Worm (Caenorhabditis elegans) whole organism, L4 larva: Measurements from ENCODE around the gene zmp-1.

Source experiments
- D1046.2 ChIP-seq: fragments of 200-800 bp; sonication (Bioruptor generic); IDR thresholded peaks from 2 replicates; pipeline ENCODE4 v1.3.6; 2022; ENCODE audit warnings: missing genetic modification characterization, missing compliant biosample characterization
- F10B5.3 ChIP-seq: sonication (generic microtip); optimal IDR thresholded peaks from 2 replicates; lab custom pipeline; 2016; ENCODE audit warnings: mild to moderate bottlenecking, missing genetic modification characterization, missing compliant biosample characterization
- R02D3.7 ChIP-seq: fragments of 150-350 bp; sonication (generic microtip); optimal IDR thresholded peaks from 3 replicates; lab custom pipeline; 2014; ENCODE audit warnings: missing biosample characterization, missing genetic modification characterization
- T20F7.1 ChIP-seq: fragments of 200-800 bp; sonication (Bioruptor generic); optimal IDR thresholded peaks from 2 replicates; lab custom pipeline; 2018; ENCODE audit warnings: mild to moderate bottlenecking, missing genetic modification characterization, missing compliant biosample characterization
- T26A8.4 ChIP-seq: fragments of 200-800 bp; sonication (Bioruptor generic); IDR thresholded peaks from 2 replicates; pipeline ENCODE4 v1.3.6; 2022; ENCODE audit warnings: missing genetic modification characterization, missing compliant biosample characterization
- Y48G9A.11 ChIP-seq: fragments of 200-800 bp; sonication (Bioruptor generic); IDR thresholded peaks from 2 replicates; pipeline ENCODE4 v1.3.6; 2022; ENCODE audit warnings: missing genetic modification reagents, missing genetic modification characterization, missing compliant biosample characterization
- Y75B8A.6 ChIP-seq: fragments of 200-800 bp; sonication (Bioruptor generic); IDR thresholded peaks from 2 replicates; pipeline ENCODE4 v1.3.6; 2022; ENCODE audit warnings: missing genetic modification reagents, missing genetic modification characterization, missing compliant biosample characterization
- aha-1 ChIP-seq: fragments of 150-350 bp; peaks from one replicate; lab custom pipeline; 2014; ENCODE audit warnings: missing biosample characterization, missing genetic modification characterization
- ama-1 ChIP-seq: fragments of 150-350 bp; optimal IDR thresholded peaks from 2 replicates; lab custom pipeline; 2014; ENCODE audit warnings: inconsistent platforms, mixed read lengths
- arid-1 ChIP-seq: fragments of 200-800 bp; sonication (Bioruptor generic); conservative IDR thresholded peaks from 2 replicates; pipeline ENCODE4 v1.3.6; 2022; ENCODE audit warnings: missing genetic modification reagents, missing genetic modification characterization, missing compliant biosample characterization
- attf-4 ChIP-seq: sonication (generic microtip); optimal IDR thresholded peaks from 3 replicates; lab custom pipeline; 2017; ENCODE audit warnings: missing biosample characterization, missing genetic modification characterization
- ceh-28 ChIP-seq: fragments of 150-350 bp; optimal IDR thresholded peaks from 2 replicates; lab custom pipeline; 2014; ENCODE audit warnings: missing biosample characterization, missing genetic modification reagents, missing genetic modification characterization
- ceh-32 ChIP-seq: sonication (generic microtip); optimal IDR thresholded peaks from 2 replicates; lab custom pipeline; 2016; ENCODE audit warnings: mild to moderate bottlenecking, missing genetic modification characterization, missing compliant biosample characterization; ENCODE audit not compliant: poor library complexity
- ceh-62 ChIP-seq: sonication (generic microtip); optimal IDR thresholded peaks from 2 replicates; lab custom pipeline; 2017; ENCODE audit warnings: missing biosample characterization, missing genetic modification characterization
- ceh-82 ChIP-seq: sonication (generic microtip); optimal IDR thresholded peaks from 2 replicates; lab custom pipeline; 2017; ENCODE audit warnings: missing biosample characterization, missing genetic modification characterization
- daf-16 ChIP-seq, 3 experiments: sonication (generic microtip); optimal IDR thresholded peaks; 2 replicates each; lab custom pipeline; 2016 to 2017; ENCODE audit warnings: missing genetic modification characterization in 3 of 3, missing genetic modification reagents in 3 of 3, mild to moderate bottlenecking in 2 of 3, missing compliant biosample characterization in 2 of 3, missing biosample characterization in 1 of 3, moderate library complexity in 1 of 3
- daf-8 ChIP-seq: fragments of 200-800 bp; sonication (Bioruptor generic); IDR thresholded peaks from 2 replicates; pipeline ENCODE4 v1.3.6; 2022; ENCODE audit warnings: missing genetic modification characterization, missing compliant biosample characterization
- dmd-6 ChIP-seq: fragments of 200-800 bp; sonication (Bioruptor generic); IDR thresholded peaks from 2 replicates; pipeline ENCODE4 v1.3.6; 2022; ENCODE audit warnings: missing genetic modification reagents, missing genetic modification characterization, missing compliant biosample characterization
- dmd-8 ChIP-seq: fragments of 200-800 bp; sonication (Bioruptor generic); IDR thresholded peaks from 2 replicates; pipeline ENCODE4 v1.3.6; 2022; ENCODE audit warnings: missing genetic modification characterization, missing compliant biosample characterization
- dve-1 ChIP-seq: sonication (generic microtip); optimal IDR thresholded peaks from 2 replicates; lab custom pipeline; 2017; ENCODE audit warnings: antibody characterized with exemption, mild to moderate bottlenecking, missing genetic modification characterization, missing compliant biosample characterization; ENCODE audit not compliant: insufficient read depth
- egl-27 ChIP-seq: sonication (generic microtip); optimal IDR thresholded peaks from 3 replicates; lab custom pipeline; 2017; ENCODE audit warnings: missing biosample characterization, missing genetic modification reagents, missing genetic modification characterization
- fos-1 ChIP-seq: fragments of 150-350 bp; optimal IDR thresholded peaks from 2 replicates; lab custom pipeline; 2014; ENCODE audit warnings: missing biosample characterization, missing genetic modification characterization
- gei-8 ChIP-seq: fragments of 200-800 bp; sonication (Bioruptor generic); optimal IDR thresholded peaks from 2 replicates; lab custom pipeline; 2018; ENCODE audit warnings: mild to moderate bottlenecking, missing genetic modification characterization, missing compliant biosample characterization
- hlh-30 ChIP-seq: sonication (generic microtip); optimal IDR thresholded peaks from 2 replicates; lab custom pipeline; 2017; ENCODE audit warnings: antibody characterized with exemption, mild to moderate bottlenecking, missing genetic modification characterization, missing compliant biosample characterization; ENCODE audit not compliant: insufficient read depth
- hmg-1.1 ChIP-seq: fragments of 200-800 bp; sonication (Bioruptor generic); IDR thresholded peaks from 2 replicates; pipeline ENCODE4 v1.3.6; 2022; ENCODE audit warnings: missing genetic modification reagents, missing genetic modification characterization, missing compliant biosample characterization
- jun-1 ChIP-seq: fragments of 150-350 bp; optimal IDR thresholded peaks from 2 replicates; lab custom pipeline; 2014; ENCODE audit warnings: missing biosample characterization, missing genetic modification reagents, missing genetic modification characterization
- lim-7 ChIP-seq: fragments of 200-800 bp; sonication (Bioruptor generic); IDR thresholded peaks from 2 replicates; pipeline ENCODE4 v1.3.6; 2022; ENCODE audit warnings: missing genetic modification characterization, missing compliant biosample characterization
- lin-1 ChIP-seq: fragments of 200-800 bp; sonication (Bioruptor generic); IDR thresholded peaks from 2 replicates; pipeline ENCODE4 v1.3.6; 2022; ENCODE audit warnings: missing genetic modification reagents, missing genetic modification characterization, missing compliant biosample characterization
- lin-13 ChIP-seq: fragments of 150-350 bp; optimal IDR thresholded peaks from 2 replicates; lab custom pipeline; 2014; ENCODE audit warnings: missing biosample characterization, missing genetic modification reagents, missing genetic modification characterization
- lin-15B ChIP-seq: fragments of 150-350 bp; sonication (generic microtip); optimal IDR thresholded peaks from 3 replicates; lab custom pipeline; 2014; ENCODE audit warnings: missing biosample characterization, missing genetic modification characterization
- lin-29 ChIP-seq: fragments of 200-800 bp; sonication (Bioruptor generic); IDR thresholded peaks from 2 replicates; pipeline ENCODE4 v1.3.6; 2022; ENCODE audit warnings: missing genetic modification reagents, missing genetic modification characterization, missing compliant biosample characterization
- lin-38 ChIP-seq: fragments of 200-800 bp; sonication (Bioruptor generic); IDR thresholded peaks from 2 replicates; pipeline ENCODE4 v1.3.6; 2022; ENCODE audit warnings: missing genetic modification reagents, missing genetic modification characterization, missing compliant biosample characterization
- lsy-2 ChIP-seq, 2 experiments: fragments of 150-350 bp in 1 of 2; sonication (generic microtip) in 1 of 2; optimal IDR thresholded peaks; 2 replicates each; lab custom pipeline; 2014 to 2017; ENCODE audit warnings: missing biosample characterization in 2 of 2, missing genetic modification characterization in 2 of 2
- mdl-1 ChIP-seq, 2 experiments: fragments of 150-350 bp in 1 of 2; sonication (generic microtip) in 1 of 2; optimal IDR thresholded peaks; 2 replicates each; lab custom pipeline; 2014 to 2017; ENCODE audit warnings: missing biosample characterization in 2 of 2, missing genetic modification characterization in 2 of 2
- mep-1 ChIP-seq: fragments of 150-350 bp; sonication (generic microtip); optimal IDR thresholded peaks from 3 replicates; lab custom pipeline; 2014; ENCODE audit warnings: missing biosample characterization, missing genetic modification characterization
- mxl-3 ChIP-seq: fragments of 200-800 bp; sonication (Bioruptor generic); optimal IDR thresholded peaks from 2 replicates; lab custom pipeline; 2018; ENCODE audit warnings: mild to moderate bottlenecking, missing genetic modification characterization, missing compliant biosample characterization
- nhr-102 ChIP-seq: sonication (generic microtip); optimal IDR thresholded peaks from 2 replicates; lab custom pipeline; 2016; ENCODE audit warnings: mild to moderate bottlenecking, missing genetic modification characterization, moderate library complexity, missing compliant biosample characterization
- nhr-111 ChIP-seq: fragments of 200-800 bp; sonication (Bioruptor generic); optimal IDR thresholded peaks from 2 replicates; lab custom pipeline; 2018; ENCODE audit warnings: mild to moderate bottlenecking, missing genetic modification characterization, missing compliant biosample characterization
- nhr-76 ChIP-seq: fragments of 150-350 bp; optimal IDR thresholded peaks from 2 replicates; lab custom pipeline; 2014; ENCODE audit warnings: missing biosample characterization, missing genetic modification characterization
- pha-4 ChIP-seq, 2 experiments: fragments of 150-350 bp in 1 of 2; fragments of 200-800 bp in 1 of 2; sonication (Bioruptor generic) in 1 of 2; IDR thresholded peaks in 1 of 2; optimal IDR thresholded peaks in 1 of 2; 2 replicates each; pipeline versions ENCODE4 v1.3.6 to Lab custom; 2014 to 2022; ENCODE audit warnings: missing genetic modification characterization in 2 of 2, missing genetic modification reagents in 2 of 2, missing biosample characterization in 1 of 2, missing compliant biosample characterization in 1 of 2
- php-3 ChIP-seq: fragments of 200-800 bp; sonication (Bioruptor generic); IDR thresholded peaks from 2 replicates; pipeline ENCODE4 v1.3.6; 2022; ENCODE audit warnings: missing genetic modification reagents, missing genetic modification characterization, missing compliant biosample characterization
- pqm-1 ChIP-seq: sonication (generic microtip); optimal IDR thresholded peaks from 2 replicates; lab custom pipeline; 2017; ENCODE audit warnings: missing biosample characterization, missing genetic modification characterization
- saeg-2 ChIP-seq: fragments of 200-800 bp; sonication (Bioruptor generic); IDR thresholded peaks from 2 replicates; pipeline ENCODE4 v1.3.6; 2022; ENCODE audit warnings: missing genetic modification reagents, missing genetic modification characterization, missing compliant biosample characterization
- snpc-4 ChIP-seq: fragments of 150-350 bp; optimal IDR thresholded peaks from 2 replicates; lab custom pipeline; 2014; ENCODE audit warnings: missing biosample characterization, missing genetic modification characterization
- tag-97 ChIP-seq: fragments of 200-800 bp; sonication (Bioruptor generic); IDR thresholded peaks from 2 replicates; pipeline ENCODE4 v1.3.6; 2022; ENCODE audit warnings: missing genetic modification characterization, missing compliant biosample characterization
- unc-62 ChIP-seq, 3 experiments: fragments of 150-350 bp in 1 of 3; sonication (generic microtip); optimal IDR thresholded peaks in 2 of 3; peaks in 1 of 3; 1 replicate in 1 of 3; 2 replicates in 2 of 3; lab custom pipeline; 2014 to 2017; ENCODE audit warnings: missing biosample characterization in 3 of 3, missing genetic modification characterization in 3 of 3, missing genetic modification reagents in 3 of 3, missing genotype in 1 of 3
- zag-1 ChIP-seq: fragments of 150-350 bp; optimal IDR thresholded peaks from 2 replicates; lab custom pipeline; 2014; ENCODE audit warnings: missing biosample characterization, missing genetic modification characterization
- zfp-3 ChIP-seq: fragments of 200-800 bp; sonication (Bioruptor generic); conservative IDR thresholded peaks from 2 replicates; pipeline ENCODE4 v1.3.6; 2022; ENCODE audit warnings: missing genetic modification reagents, missing genetic modification characterization, missing compliant biosample characterization
- zip-2 ChIP-seq: fragments of 150-350 bp; optimal IDR thresholded peaks from 2 replicates; lab custom pipeline; 2014; ENCODE audit warnings: missing biosample characterization, missing genetic modification characterization

zmp-1 gene

DNA sequence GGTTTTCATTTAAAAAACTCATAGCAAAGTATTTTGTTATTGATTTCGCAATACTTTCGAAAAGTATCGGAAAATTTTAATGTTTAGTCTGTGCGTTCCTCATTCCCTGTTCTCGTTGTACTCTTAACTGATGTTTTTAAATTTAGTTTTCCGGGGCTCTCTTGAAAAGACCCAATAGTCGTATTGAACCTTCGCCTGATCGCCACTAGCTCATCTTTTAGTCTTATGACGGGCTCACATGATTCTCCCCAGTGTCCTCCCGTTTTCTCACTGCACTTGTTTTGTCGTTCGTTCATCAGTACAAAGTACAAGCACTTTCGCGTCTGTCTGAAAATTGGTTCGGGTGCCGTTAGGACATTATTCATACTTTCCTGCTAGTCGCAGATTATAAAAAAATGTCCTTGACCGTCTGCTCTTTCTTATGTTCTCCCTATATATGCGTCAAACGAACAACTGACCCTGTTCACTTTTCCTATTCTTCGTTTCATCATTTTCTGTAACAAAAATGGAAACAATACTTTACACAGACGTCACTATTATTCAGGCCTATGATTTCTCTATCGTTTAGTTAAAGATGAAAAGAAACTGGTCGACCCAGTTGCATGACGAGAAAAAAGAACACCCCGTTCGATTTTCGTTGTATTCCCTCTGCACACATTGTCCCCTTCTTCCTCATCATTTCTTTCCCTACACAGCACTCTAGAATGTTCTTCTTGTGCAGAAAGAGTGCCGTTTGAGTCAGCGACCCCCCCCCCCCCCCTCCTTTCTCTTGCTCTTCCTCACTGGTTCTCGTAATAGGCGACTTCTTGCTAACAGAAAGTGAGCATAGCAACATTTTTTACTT is 6.9 kb upstream of the zmp-1 start, which contains the start of gene ubq-1 (continued):
- TF ChIP-seq attf-4 (no peak), aha-1 (tag; lab: Kevin White, UChicago) (peak; percentile 48), mdl-1 (tag; optimal IDR thresholded peaks at IDR 0.05; lab: Kevin White, UChicago) (no peak), unc-62 (GFP tag; optimal IDR thresholded peaks at IDR 0.05 in 1 of 2; lab: Kevin White, UChicago) (peak in 1 of 2 experiments; percentile 96), unc-62 (tag; optimal IDR thresholded peaks at IDR 0.05; lab: Kevin White, UChicago) (no peak), mep-1 (peak; percentile 19), lin-1 (GFP tag; lab: Robert Waterston, UW) (no peak), tag-97 (GFP tag; lab: Robert Waterston, UW) (no peak), T20F7.1 (peak; percentile 12), ceh-28 (tag; lab: Kevin White, UChicago) (no peak), hmg-1.1 (GFP tag; lab: Robert Waterston, UW) (no peak), pha-4 (GFP tag; IDR thresholded peaks at IDR 0.05; lab: Robert Waterston, UW) (peak; percentile 27; the same call in 1 of the 2 replicates), pha-4 (tag; optimal IDR thresholded peaks at IDR 0.05; lab: Kevin White, UChicago) (no peak), saeg-2 (GFP tag; lab: Robert Waterston, UW) (no peak), ceh-62 (no peak), dmd-8 (no peak), nhr-76 (tag; lab: Kevin White, UChicago) (no peak), lin-13 (GFP tag; lab: Kevin White, UChicago) (no peak), gei-8 (GFP tag; lab: Kevin White, UChicago) (no peak), F10B5.3 (tag; lab: Kevin White, UChicago) (no peak), nhr-102 (tag; lab: Kevin White, UChicago) (no peak), zfp-3 (GFP tag; lab: Robert Waterston, UW) (no peak), hlh-30 (peak; percentile 92), lim-7 (GFP tag; lab: Robert Waterston, UW) (0 out of 2 replicates have a peak, but pooled peaks have one; percentile 42), Y48G9A.11 (no peak), ceh-32 (tag; lab: Kevin White, UChicago) (no peak), lsy-2 (tag; optimal IDR thresholded peaks at IDR 0.05; lab: Kevin White, UChicago) (no peak), snpc-4 (tag; lab: Kevin White, UChicago) (no peak), nhr-111 (GFP tag; lab: Kevin White, UChicago) (no peak), egl-27 (tag; lab: Kevin White, UChicago) (no peak), ceh-82 (tag; lab: Kevin White, UChicago) (no peak), D1046.2 (GFP tag; lab: Robert Waterston, UW) (no peak), daf-8 (no peak), mxl-3 (GFP tag; lab: Kevin White, UChicago) (no peak), daf-16 (GFP tag; optimal IDR thresholded peaks at IDR 0.05; lab: Kevin White, UChicago) (no peak), daf-16 (tag; optimal IDR thresholded peaks at IDR 0.05; lab: Kevin White, UChicago) (peak; percentile 0), R02D3.7 (tag; lab: Kevin White, UChicago) (no peak), pqm-1 (tag; lab: Kevin White, UChicago) (no peak), Y75B8A.6 (GFP tag; lab: Robert Waterston, UW) (no peak), zip-2 (tag; lab: Kevin White, UChicago) (no peak), T26A8.4 (GFP tag; lab: Robert Waterston, UW) (peak; percentile 25), fos-1 (no peak), zag-1 (tag; lab: Kevin White, UChicago) (no peak), arid-1 (GFP tag; lab: Robert Waterston, UW) (0 out of 2 replicates have a peak, but pooled peaks have one; percentile 3), lin-38 (GFP tag; lab: Robert Waterston, UW) (no peak), lin-15B (no peak), dve-1 (tag; lab: Kevin White, UChicago) (no peak), lin-29 (peak; percentile 50; the same call in 1 of the 2 replicates), jun-1 (no peak), ama-1 (lab: Kevin White, UChicago) (no peak), dmd-6 (GFP tag; lab: Robert Waterston, UW) (no peak), php-3 (GFP tag; lab: Robert Waterston, UW) (no peak)
